Fruit fly (Drosophila melanogaster): ENCODE data around the gene CkIIalpha-i1.

Gene CkIIalpha-i1

DNA sequence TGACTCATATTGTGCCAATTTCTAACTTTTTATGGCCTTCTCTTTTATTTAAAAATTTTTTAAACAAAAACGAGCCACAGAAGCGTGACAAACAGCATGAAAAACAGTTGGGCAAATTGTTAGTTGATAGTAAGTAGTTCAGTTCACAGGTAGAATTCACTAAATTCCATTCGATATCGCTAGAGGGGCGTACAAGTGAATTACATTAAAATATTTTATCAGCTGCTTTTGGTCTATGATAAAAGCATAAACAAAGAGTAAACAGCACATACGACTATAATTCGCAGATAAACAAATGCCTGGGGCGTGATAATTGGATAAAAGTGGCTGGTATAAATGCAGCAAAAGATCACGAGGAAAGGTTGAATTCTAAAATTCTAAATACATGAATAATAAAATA lies 2.8 kb upstream of the CkIIalpha-i1 start (continued):
- TF ChIP-seq CG11456 (GFP tag; IDR thresholded peaks at IDR 0.05) (no peak), CG10267 (tag; optimal IDR thresholded peaks at IDR 0.05) (no peak), CG33557 (GFP tag; optimal IDR thresholded peaks at IDR 0.05) (no peak), CG9797 (GFP tag; optimal IDR thresholded peaks at IDR 0.05) (no peak), ase (GFP tag; IDR thresholded peaks at IDR 0.05) (no peak), CG18011 (GFP tag; optimal IDR thresholded peaks at IDR 0.05) (no peak), CG31388 (GFP tag; optimal IDR thresholded peaks at IDR 0.05) (no peak), Hsf (GFP tag; optimal IDR thresholded peaks at IDR 0.05) (no peak), CG6689 (GFP tag; IDR thresholded peaks at IDR 0.05) (no peak), CG3407 (GFP tag; optimal IDR thresholded peaks at IDR 0.05) (no peak), Trl (optimal IDR thresholded peaks at IDR 0.05) (no peak), Trl (GFP tag; optimal IDR thresholded peaks at IDR 0.05) (no peak), CG9876 (GFP tag; optimal IDR thresholded peaks at IDR 0.05) (no peak), psq (GFP tag; optimal IDR thresholded peaks at IDR 0.05) (no peak), CG7786 (GFP tag; optimal IDR thresholded peaks at IDR 0.05) (no peak), mld (GFP tag; IDR thresholded peaks at IDR 0.05; ENCODE audit: partially characterized antibody) (no peak), CG9215 (GFP tag; IDR thresholded peaks at IDR 0.05) (no peak), CG16815 (GFP tag; optimal IDR thresholded peaks at IDR 0.05) (no peak), CG15601 (tag; optimal IDR thresholded peaks at IDR 0.05) (no peak), CG9437 (GFP tag; optimal IDR thresholded peaks at IDR 0.05) (no peak), CG13894 (tag; optimal IDR thresholded peaks at IDR 0.05) (peak; percentile 56), CG2875 (GFP tag; optimal IDR thresholded peaks at IDR 0.05) (no peak), Ptx1 (GFP tag; IDR thresholded peaks at IDR 0.05) (no peak), az2 (GFP tag; optimal IDR thresholded peaks at IDR 0.05) (no peak), CG4328 (GFP tag; optimal IDR thresholded peaks at IDR 0.05) (peak; percentile 16), schlank (tag; optimal IDR thresholded peaks at IDR 0.05) (peak; percentile 12)

DNA sequence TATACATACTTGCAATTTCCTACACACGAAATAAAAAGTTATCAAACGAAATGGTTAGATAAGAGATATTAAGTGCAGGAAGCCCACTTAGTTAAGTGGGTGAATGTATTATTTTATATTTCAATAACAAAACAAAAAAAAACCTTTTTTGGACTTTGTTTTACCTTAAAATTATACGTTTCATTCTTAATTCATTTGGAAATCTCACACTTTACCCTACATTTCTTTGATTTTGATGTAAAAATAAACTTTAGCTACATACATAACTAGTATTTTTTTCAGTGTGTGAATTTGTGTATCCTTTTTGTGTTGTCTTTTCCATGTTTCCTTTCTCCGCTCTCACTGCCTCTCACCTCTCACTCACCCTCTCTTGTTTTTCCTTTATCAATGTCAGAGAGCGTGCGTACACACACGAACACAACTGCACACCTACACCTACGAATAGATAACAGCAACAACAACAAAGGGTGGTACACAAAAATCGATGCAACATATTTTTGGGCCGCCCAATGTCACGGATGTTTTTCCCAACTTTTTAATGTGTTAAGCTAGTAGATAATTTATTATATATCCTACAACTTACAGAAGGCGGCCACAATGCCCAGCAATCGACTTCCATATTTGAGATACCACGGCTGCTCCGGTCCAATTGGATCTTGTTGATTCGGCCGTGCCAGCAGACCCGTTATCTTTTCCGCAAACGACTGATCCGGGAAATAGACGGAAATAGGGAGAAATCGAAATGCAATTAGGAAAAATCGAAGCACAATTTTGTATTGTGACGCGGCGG lies 1.2 kb upstream of the CkIIalpha-i1 start:
- TF ChIP-seq unc-4 (GFP tag; IDR thresholded peaks at IDR 0.05; ENCODE audit: partially characterized antibody), result no peak
- peak; percentile 23 for TF ChIP-seq CG6654 (GFP tag; optimal IDR thresholded peaks at IDR 0.05)
- peak; percentile 63 for TF ChIP-seq CG10462 (GFP tag; optimal IDR thresholded peaks at IDR 0.05)
- peak; percentile 87 for TF ChIP-seq lab (GFP tag; optimal IDR thresholded peaks at IDR 0.05)
- peak; percentile 57 for TF ChIP-seq bab2 (GFP tag; optimal IDR thresholded peaks at IDR 0.05)
- TF ChIP-seq CG15269 (tag; optimal IDR thresholded peaks at IDR 0.05), result peak; percentile 80
- TF ChIP-seq inv (GFP tag; IDR thresholded peaks at IDR 0.05; ENCODE audit: partially characterized antibody), result no peak
- TF ChIP-seq ken (GFP tag; IDR thresholded peaks at IDR 0.05), result no peak
- peak; percentile 44 for TF ChIP-seq slou (GFP tag; optimal IDR thresholded peaks at IDR 0.05)
- no peak for TF ChIP-seq CG12071 (GFP tag; optimal IDR thresholded peaks at IDR 0.05)
- TF ChIP-seq C15 (GFP tag; IDR thresholded peaks at IDR 0.05), result no peak
- TF ChIP-seq zf30C (GFP tag; optimal IDR thresholded peaks at IDR 0.05), result peak; percentile 95
- TF ChIP-seq CG11093 (GFP tag; IDR thresholded peaks at IDR 0.05), result no peak; the same call in 2 of the 3 replicates
- no peak for TF ChIP-seq Doc2 (GFP tag; IDR thresholded peaks at IDR 0.05)
- peak; percentile 54 for TF ChIP-seq chm (GFP tag; IDR thresholded peaks at IDR 0.05)
- TF ChIP-seq repo (GFP tag; optimal IDR thresholded peaks at IDR 0.05), result no peak
- TF ChIP-seq bbx (GFP tag; IDR thresholded peaks at IDR 0.05; ENCODE audit: partially characterized antibody), result no peak
- TF ChIP-seq HmgZ (tag; optimal IDR thresholded peaks at IDR 0.05), result peak; percentile 39
- peak; percentile 39 for TF ChIP-seq Six4 (GFP tag; optimal IDR thresholded peaks at IDR 0.05)
- peak; percentile 81 for TF ChIP-seq PHDP (tag; optimal IDR thresholded peaks at IDR 0.05)
- no peak for TF ChIP-seq CG11247 (GFP tag; IDR thresholded peaks at IDR 0.05)
- TF ChIP-seq pan (optimal IDR thresholded peaks at IDR 0.05), result no peak
- peak in 1 of 2 experiments; percentile 61 for TF ChIP-seq pan (GFP tag; optimal IDR thresholded peaks at IDR 0.05 in 1 of 2, IDR thresholded peaks at IDR 0.05 in 1 of 2)
- no peak for TF ChIP-seq Jarid2 (GFP tag; optimal IDR thresholded peaks at IDR 0.05)
- TF ChIP-seq CG8359 (GFP tag; optimal IDR thresholded peaks at IDR 0.05; ENCODE audit: borderline replicate concordance), result no peak
